Fruit fly (Drosophila melanogaster) whole organism, embryonic: ENCODE data around the gene capu.

Experiments used
- Awh ChIP-seq: fragments of 200-800 bp; sonication (Bioruptor generic); IDR thresholded peaks from 2 replicates; pipeline ENCODE4, ENCODE4 v1.3.6; 2022; ENCODE audit warnings: missing biosample characterization, missing genetic modification characterization
- CG10147 ChIP-seq: fragments of 200-800 bp; sonication (Bioruptor generic); optimal IDR thresholded peaks from 2 replicates; lab custom pipeline; 2019; ENCODE audit warnings: missing biosample characterization, mild to moderate bottlenecking, missing genetic modification characterization, moderate library complexity
- CG12071 ChIP-seq: fragments of 200-800 bp; sonication (Bioruptor generic); optimal IDR thresholded peaks from 3 replicates; lab custom pipeline; 2018; ENCODE audit warnings: missing biosample characterization, mild to moderate bottlenecking, missing genetic modification characterization
- CG16779 ChIP-seq: fragments of 200-800 bp; sonication (Bioruptor generic); IDR thresholded peaks from 2 replicates; pipeline ENCODE4 v1.3.6; 2022; ENCODE audit warnings: missing biosample characterization, missing genetic modification characterization
- CG2678 ChIP-seq: fragments of 200-800 bp; sonication (Bioruptor generic); optimal IDR thresholded peaks from 3 replicates; lab custom pipeline; 2019; ENCODE audit warnings: missing biosample characterization, mild to moderate bottlenecking, missing genetic modification characterization, moderate library complexity
- CG33557 ChIP-seq: fragments of 200-800 bp; sonication (Bioruptor generic); optimal IDR thresholded peaks from 2 replicates; lab custom pipeline; 2019; ENCODE audit warnings: missing biosample characterization, mild to moderate bottlenecking, missing genetic modification characterization, moderate library complexity
- D19B ChIP-seq: fragments of 200-800 bp; sonication (Bioruptor generic); optimal IDR thresholded peaks from 2 replicates; lab custom pipeline; 2017; ENCODE audit warnings: missing biosample characterization, mild to moderate bottlenecking, missing genetic modification characterization
- Hr51 ChIP-seq, 2 experiments: fragments of 200-800 bp; sonication (Bioruptor generic); optimal IDR thresholded peaks; 2 replicates in 1 of 2; 3 replicates in 1 of 2; lab custom pipeline; 2016 to 2018; ENCODE audit warnings: missing biosample characterization in 2 of 2, missing genetic modification characterization in 2 of 2, mild to moderate bottlenecking in 1 of 2, moderate library complexity in 1 of 2
- Nf-YC ChIP-seq: fragments of 200-800 bp; optimal IDR thresholded peaks from 3 replicates; lab custom pipeline; 2019; ENCODE audit warnings: missing biosample characterization, mild to moderate bottlenecking, missing genetic modification characterization, moderate library complexity
- Trl ChIP-seq, 3 experiments: fragments of >200 bp in 2 of 3; fragments of 200-800 bp in 1 of 3; sonication (Bioruptor generic) in 1 of 3; optimal IDR thresholded peaks; 2 replicates in 1 of 3; 3 replicates in 2 of 3; lab custom pipeline; 2016 to 2017; ENCODE audit warnings: missing biosample characterization in 1 of 3, missing genetic modification characterization in 1 of 3
- Xbp1 ChIP-seq: fragments of 200-800 bp; sonication (Bioruptor generic); optimal IDR thresholded peaks from 3 replicates; lab custom pipeline; 2016; ENCODE audit warnings: missing biosample characterization, mild to moderate bottlenecking, missing genetic modification characterization
- unpg ChIP-seq: fragments of 200-800 bp; sonication (Bioruptor generic); optimal IDR thresholded peaks from 3 replicates; lab custom pipeline; 2018; ENCODE audit warnings: missing biosample characterization, mild to moderate bottlenecking, missing genetic modification characterization, moderate library complexity

dm6 chr2L:3940302-3940701 lies 37.6 kb upstream of the capu start:
- no peak for TF ChIP-seq Hr51 (GFP tag; optimal IDR thresholded peaks at IDR 0.05; lab: Kevin White, UChicago)
- TF ChIP-seq CG33557 (GFP tag; lab: Kevin White, UChicago): no peak
- TF ChIP-seq Xbp1 (GFP tag; lab: Kevin White, UChicago): no peak
- no peak for TF ChIP-seq Nf-YC (tag; lab: Kevin White, UChicago)
- no peak for TF ChIP-seq unpg (GFP tag; lab: Kevin White, UChicago)
- TF ChIP-seq CG12071 (GFP tag; lab: Kevin White, UChicago): no peak
- no peak for TF ChIP-seq CG16779
- TF ChIP-seq CG2678 (tag; lab: Kevin White, UChicago): no peak
- no peak for TF ChIP-seq Awh (GFP tag; lab: Robert Waterston, UW)
- TF ChIP-seq CG10147 (GFP tag; lab: Kevin White, UChicago): no peak
- no peak for TF ChIP-seq Trl (optimal IDR thresholded peaks at IDR 0.05; lab: Kevin White, UChicago)
- no peak for TF ChIP-seq Trl (GFP tag; optimal IDR thresholded peaks at IDR 0.05; lab: Kevin White, UChicago)
- no peak for TF ChIP-seq D19B
